Fruit fly (Drosophila melanogaster) whole organism, embryonic: ENCODE measurements around the gene CG43248.
A peak's percentile ranks its signal among the peaks of the same experiment; 100 is the strongest.

Experiments used
- Atf3 ChIP-seq: fragments of 200-800 bp; sonication (Bioruptor generic); optimal IDR thresholded peaks from 3 replicates; lab custom pipeline; 2016; ENCODE audit warnings: missing biosample characterization, missing genetic modification characterization
- B-H1 ChIP-seq: fragments of 200-800 bp; sonication (Bioruptor generic); IDR thresholded peaks from 3 replicates; pipeline ENCODE4 v1.3.6; 2022; ENCODE audit warnings: missing biosample characterization, missing genetic modification characterization
- Blimp-1 ChIP-seq: fragments of 200-800 bp; sonication (Bioruptor generic); optimal IDR thresholded peaks from 3 replicates; lab custom pipeline; 2018; ENCODE audit warnings: missing biosample characterization, missing genetic modification characterization, mild to moderate bottlenecking, moderate library complexity, missing genetic modification reagents
- CG10654 ChIP-seq: fragments of 200-800 bp; sonication (Bioruptor generic); optimal IDR thresholded peaks from 2 replicates; lab custom pipeline; 2016; ENCODE audit warnings: missing biosample characterization, missing genetic modification characterization
- CG1603 ChIP-seq: fragments of 200-800 bp; sonication (Bioruptor generic); optimal IDR thresholded peaks from 2 replicates; lab custom pipeline; 2019; ENCODE audit warnings: missing biosample characterization, mild to moderate bottlenecking, missing genetic modification characterization, moderate library complexity
- CG16815 ChIP-seq: fragments of 200-800 bp; sonication (Bioruptor generic); optimal IDR thresholded peaks from 3 replicates; lab custom pipeline; 2017; ENCODE audit warnings: missing biosample characterization, mild to moderate bottlenecking, missing genetic modification characterization
- CG17186 ChIP-seq: fragments of 200-800 bp; sonication (Bioruptor generic); optimal IDR thresholded peaks from 3 replicates; lab custom pipeline; 2017; ENCODE audit warnings: missing biosample characterization, missing genetic modification reagents, missing genetic modification characterization
- CG1792 ChIP-seq: fragments of 200-800 bp; sonication (Bioruptor generic); optimal IDR thresholded peaks from 2 replicates; lab custom pipeline; 2016; ENCODE audit warnings: missing biosample characterization, missing genetic modification characterization
- CG18599 ChIP-seq: fragments of 200-800 bp; sonication (Bioruptor generic); optimal IDR thresholded peaks from 3 replicates; lab custom pipeline; 2017; ENCODE audit warnings: missing biosample characterization, missing genetic modification characterization, mild to moderate bottlenecking, moderate library complexity, missing genetic modification reagents
- CG30431 ChIP-seq: fragments of 200-800 bp; sonication (Bioruptor generic); optimal IDR thresholded peaks from 2 replicates; lab custom pipeline; 2017; ENCODE audit warnings: missing biosample characterization, missing genetic modification characterization
- CG31365 ChIP-seq: fragments of 200-800 bp; sonication (Bioruptor generic); optimal IDR thresholded peaks from 2 replicates; lab custom pipeline; 2018; ENCODE audit warnings: missing biosample characterization, mild to moderate bottlenecking, missing genetic modification characterization
- CG43689 ChIP-seq: fragments of 200-800 bp; sonication (Bioruptor generic); IDR thresholded peaks from 2 replicates; pipeline ENCODE4 v1.3.6; 2022; ENCODE audit warnings: missing biosample characterization, missing genetic modification characterization
- CG7987 ChIP-seq: fragments of 200-800 bp; sonication (Bioruptor generic); optimal IDR thresholded peaks from 2 replicates; lab custom pipeline; 2018; ENCODE audit warnings: missing biosample characterization, mild to moderate bottlenecking, missing genetic modification characterization, moderate library complexity
- CG8281 ChIP-seq: fragments of 200-800 bp; sonication (Bioruptor generic); optimal IDR thresholded peaks from 2 replicates; lab custom pipeline; 2018; ENCODE audit warnings: missing biosample characterization, mild to moderate bottlenecking, missing genetic modification characterization, moderate library complexity
- CG9215 ChIP-seq: fragments of 200-800 bp; sonication (Bioruptor generic); IDR thresholded peaks from 2 replicates; pipeline ENCODE4 v1.3.6; 2022; ENCODE audit warnings: missing biosample characterization, missing genetic modification characterization
- CG9817 ChIP-seq: fragments of 200-800 bp; sonication (Bioruptor generic); optimal IDR thresholded peaks from 2 replicates; lab custom pipeline; 2018; ENCODE audit warnings: missing biosample characterization, mild to moderate bottlenecking, missing genetic modification characterization, moderate library complexity
- Chrac-16 ChIP-seq: fragments of 200-800 bp; sonication (Bioruptor generic); optimal IDR thresholded peaks from 3 replicates; lab custom pipeline; 2016; ENCODE audit warnings: missing biosample characterization, missing genetic modification characterization
- Dip2 ChIP-seq: fragments of 200-800 bp; sonication (Bioruptor generic); IDR thresholded peaks from 2 replicates; pipeline ENCODE4 v1.3.6; 2022; ENCODE audit warnings: missing biosample characterization, missing genetic modification characterization
- Fer1 ChIP-seq: fragments of 200-800 bp; sonication (Bioruptor generic); optimal IDR thresholded peaks from 2 replicates; lab custom pipeline; 2017; ENCODE audit warnings: missing biosample characterization, mild to moderate bottlenecking, missing genetic modification characterization
- Gug ChIP-seq: fragments of 200-800 bp; sonication (Bioruptor generic); IDR thresholded peaks from 4 replicates; pipeline ENCODE4 v1.3.6; 2022; ENCODE audit warnings: missing biosample characterization, missing genetic modification characterization
- HLH4C ChIP-seq: fragments of 200-800 bp; sonication (Bioruptor generic); IDR thresholded peaks from 3 replicates; pipeline ENCODE4 v1.3.6; 2022; ENCODE audit warnings: missing biosample characterization, missing genetic modification characterization; ENCODE audit not compliant: partially characterized antibody
- HmgZ ChIP-seq: fragments of 200-800 bp; sonication (Bioruptor generic); optimal IDR thresholded peaks from 2 replicates; lab custom pipeline; 2018; ENCODE audit warnings: missing biosample characterization, mild to moderate bottlenecking, missing genetic modification characterization
- Lim3 ChIP-seq: fragments of 200-800 bp; sonication (Bioruptor generic); IDR thresholded peaks from 2 replicates; pipeline ENCODE4 v1.3.6; 2022; ENCODE audit warnings: missing biosample characterization, missing genetic modification characterization
- MBD-R2 ChIP-seq: fragments of 200-800 bp; sonication (Bioruptor generic); IDR thresholded peaks from 2 replicates; pipeline ENCODE4 v1.3.6; 2022; ENCODE audit warnings: missing biosample characterization, missing genetic modification characterization
- Nf-YA ChIP-seq: fragments of 200-800 bp; sonication (Bioruptor generic); IDR thresholded peaks from 2 replicates; pipeline ENCODE4 v1.3.6; 2022; ENCODE audit warnings: missing biosample characterization, missing genetic modification characterization
- Oaz ChIP-seq: fragments of 200-800 bp; sonication (Bioruptor generic); IDR thresholded peaks from 2 replicates; pipeline ENCODE4 v1.3.6; 2022; ENCODE audit warnings: missing biosample characterization, missing genetic modification characterization
- Taf1 ChIP-seq: fragments of 200-800 bp; sonication (Bioruptor generic); IDR thresholded peaks from 2 replicates; pipeline ENCODE4 v1.3.6; 2022; ENCODE audit warnings: missing biosample characterization, missing genetic modification characterization
- YL-1 ChIP-seq: fragments of 200-800 bp; sonication (Bioruptor generic); optimal IDR thresholded peaks from 3 replicates; lab custom pipeline; 2017; ENCODE audit warnings: missing biosample characterization, mild to moderate bottlenecking, missing genetic modification characterization
- aop ChIP-seq: fragments of 200-800 bp; sonication (Bioruptor generic); IDR thresholded peaks from 2 replicates; pipeline ENCODE4 v1.3.6; 2022; ENCODE audit warnings: missing biosample characterization, missing genetic modification characterization
- az2 ChIP-seq: fragments of 200-800 bp; sonication (Bioruptor generic); optimal IDR thresholded peaks from 3 replicates; lab custom pipeline; 2016; ENCODE audit warnings: missing biosample characterization, missing genetic modification characterization
- bab2 ChIP-seq: fragments of 200-800 bp; sonication (Bioruptor generic); optimal IDR thresholded peaks from 2 replicates; lab custom pipeline; 2016; ENCODE audit warnings: missing biosample characterization, missing genetic modification characterization
- bsh ChIP-seq, 2 experiments: fragments of 200-800 bp; sonication (Bioruptor generic); optimal IDR thresholded peaks; 2 replicates each; lab custom pipeline; 2017 to 2018; ENCODE audit warnings: mild to moderate bottlenecking in 2 of 2, missing biosample characterization in 2 of 2, missing genetic modification characterization in 2 of 2, moderate library complexity in 1 of 2
- chinmo ChIP-seq: fragments of 200-800 bp; sonication (Bioruptor generic); IDR thresholded peaks from 4 replicates; pipeline ENCODE4 v1.3.6; 2022; ENCODE audit warnings: missing biosample characterization, missing genetic modification characterization; ENCODE audit not compliant: partially characterized antibody
- chm ChIP-seq: fragments of 200-800 bp; sonication (Bioruptor generic); IDR thresholded peaks from 2 replicates; pipeline ENCODE4 v1.3.6; 2022; ENCODE audit warnings: missing biosample characterization, missing genetic modification characterization
- ci ChIP-seq: fragments of 200-800 bp; sonication (Bioruptor generic); IDR thresholded peaks from 3 replicates; pipeline ENCODE4 v1.3.6; 2022; ENCODE audit warnings: missing biosample characterization, missing genetic modification characterization
- ewg ChIP-seq: fragments of 200-800 bp; sonication (Bioruptor generic); optimal IDR thresholded peaks from 3 replicates; lab custom pipeline; 2017; ENCODE audit warnings: mild to moderate bottlenecking, missing biosample characterization, missing genetic modification reagents, missing genetic modification characterization
- fd3F ChIP-seq: fragments of 200-800 bp; sonication (Bioruptor generic); optimal IDR thresholded peaks from 2 replicates; lab custom pipeline; 2018; ENCODE audit warnings: missing biosample characterization, mild to moderate bottlenecking, missing genetic modification characterization, moderate library complexity
- fd96Cb ChIP-seq: fragments of 200-800 bp; sonication (Bioruptor generic); optimal IDR thresholded peaks from 2 replicates; lab custom pipeline; 2018; ENCODE audit warnings: missing biosample characterization, mild to moderate bottlenecking, missing genetic modification characterization, moderate library complexity
- inv ChIP-seq: fragments of 200-800 bp; sonication (Bioruptor generic); IDR thresholded peaks from 2 replicates; pipeline ENCODE4 v1.3.6; 2022; ENCODE audit warnings: missing biosample characterization, missing genetic modification characterization; ENCODE audit not compliant: partially characterized antibody
- jing ChIP-seq: fragments of 200-800 bp; sonication (Bioruptor generic); optimal IDR thresholded peaks from 2 replicates; lab custom pipeline; 2018; ENCODE audit warnings: missing biosample characterization, mild to moderate bottlenecking, missing genetic modification characterization
- lab ChIP-seq: fragments of 200-800 bp; sonication (Bioruptor generic); optimal IDR thresholded peaks from 3 replicates; lab custom pipeline; 2017; ENCODE audit warnings: missing biosample characterization, missing genetic modification characterization, mild to moderate bottlenecking, moderate library complexity, missing genetic modification reagents
- luna ChIP-seq: fragments of 200-800 bp; sonication (Bioruptor generic); optimal IDR thresholded peaks from 2 replicates; lab custom pipeline; 2016; ENCODE audit warnings: missing biosample characterization, missing genetic modification characterization
- nerfin-1 ChIP-seq: fragments of 200-800 bp; sonication (Bioruptor generic); optimal IDR thresholded peaks from 3 replicates; lab custom pipeline; 2019; ENCODE audit warnings: missing biosample characterization, mild to moderate bottlenecking, missing genetic modification characterization, moderate library complexity
- nmo ChIP-seq: fragments of 200-800 bp; sonication (Bioruptor generic); optimal IDR thresholded peaks from 2 replicates; lab custom pipeline; 2018; ENCODE audit warnings: missing biosample characterization, mild to moderate bottlenecking, missing genetic modification characterization, moderate library complexity
- psq ChIP-seq: fragments of 200-800 bp; sonication (Bioruptor generic); optimal IDR thresholded peaks from 2 replicates; lab custom pipeline; 2017; ENCODE audit warnings: missing biosample characterization, missing genetic modification characterization
- repo ChIP-seq: fragments of 200-800 bp; sonication (Bioruptor generic); optimal IDR thresholded peaks from 2 replicates; lab custom pipeline; 2016; ENCODE audit warnings: missing biosample characterization, missing genetic modification characterization
- run ChIP-seq: fragments of 200-800 bp; sonication (Bioruptor generic); optimal IDR thresholded peaks from 3 replicates; lab custom pipeline; 2018; ENCODE audit warnings: missing biosample characterization, mild to moderate bottlenecking, missing genetic modification characterization
- sens ChIP-seq: fragments of 200-800 bp; sonication (Bioruptor generic); peaks from one replicate; lab custom pipeline; 2016; ENCODE audit warnings: missing biosample characterization, missing genetic modification characterization
- seq ChIP-seq: fragments of 200-800 bp; sonication (Bioruptor generic); IDR thresholded peaks from 2 replicates; pipeline ENCODE4 v1.3.6; 2022; ENCODE audit warnings: missing biosample characterization, missing genetic modification characterization
- tna ChIP-seq: fragments of 200-800 bp; sonication (Bioruptor generic); IDR thresholded peaks from 2 replicates; pipeline ENCODE4 v1.3.6; 2022; ENCODE audit warnings: missing biosample characterization, missing genetic modification characterization; ENCODE audit not compliant: partially characterized antibody

CG43248 gene

DNA sequence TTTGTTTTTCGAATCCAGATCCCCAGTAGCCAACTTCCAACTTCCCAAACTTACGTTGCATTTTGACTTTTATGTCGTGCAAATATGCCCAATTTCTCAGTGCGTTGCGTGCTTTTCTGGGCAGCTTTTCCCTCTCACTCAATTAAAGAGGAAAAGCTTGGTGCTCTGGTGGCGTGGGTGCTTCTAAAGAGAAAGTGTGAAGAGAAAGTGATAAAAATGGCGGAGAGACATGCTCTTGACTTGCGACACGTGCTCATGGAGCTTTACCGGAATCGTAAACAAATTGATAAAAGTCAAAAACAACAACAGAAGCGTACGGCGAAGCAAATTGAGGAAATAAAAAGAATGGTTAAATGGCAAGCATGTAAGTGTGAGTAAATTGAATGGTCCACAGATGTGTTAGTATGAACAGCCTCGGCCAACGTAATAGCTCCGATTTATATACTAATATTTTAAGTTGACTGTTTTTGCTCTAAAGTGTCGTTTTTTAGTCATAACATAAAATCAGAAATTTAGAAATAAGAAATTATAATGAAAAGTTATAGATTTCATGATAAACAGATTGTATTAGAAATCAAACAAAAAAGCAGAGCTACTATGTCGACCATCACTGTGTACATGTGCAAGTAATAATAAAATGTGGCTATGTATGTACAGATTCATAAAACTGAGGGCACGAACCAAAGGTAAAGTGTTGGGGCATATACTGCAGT, 37.2 kb downstream of the CG43248 start (continued):
- TF ChIP-seq ewg (GFP tag; lab: Kevin White, UChicago) (no peak), ci (no peak; the same call in 2 of the 3 replicates), repo (GFP tag; lab: Kevin White, UChicago) (no peak), seq (GFP tag; lab: Robert Waterston, UW) (peak; percentile 58; the same call in 1 of the 2 replicates), MBD-R2 (GFP tag; lab: Robert Waterston, UW) (no peak; the same call in 1 of the 2 replicates), HmgZ (tag; lab: Kevin White, UChicago) (no peak), chm (0 out of 2 replicates have a peak, but pooled peaks have one; percentile 37), CG43689 (GFP tag; lab: Robert Waterston, UW) (no peak), lab (peak; percentile 35), HLH4C (GFP tag; lab: Robert Waterston, UW) (no peak), Chrac-16 (GFP tag; lab: Kevin White, UChicago) (no peak), nmo (GFP tag; lab: Kevin White, UChicago) (peak; percentile 15), az2 (peak; percentile 14), Atf3 (GFP tag; lab: Kevin White, UChicago) (no peak), chinmo (GFP tag; lab: Robert Waterston, UW) (0 out of 4 replicates have a peak, but pooled peaks have one; percentile 12), CG18599 (GFP tag; lab: Kevin White, UChicago) (peak; percentile 44), CG7987 (GFP tag; lab: Kevin White, UChicago) (no peak), CG30431 (GFP tag; lab: Kevin White, UChicago) (no peak), Blimp-1 (GFP tag; lab: Kevin White, UChicago) (peak; percentile 37), Nf-YA (no peak), Gug (GFP tag; lab: Robert Waterston, UW) (no peak), sens (GFP tag; lab: Kevin White, UChicago) (no peak), fd3F (no peak), bsh (GFP tag; optimal IDR thresholded peaks at IDR 0.05; lab: Kevin White, UChicago) (peak in 1 of 2 experiments; percentile 1), bab2 (GFP tag; lab: Kevin White, UChicago) (no peak), Fer1 (GFP tag; lab: Kevin White, UChicago) (peak; percentile 28), aop (GFP tag; lab: Robert Waterston, UW) (no peak), Lim3 (no peak), CG16815 (GFP tag; lab: Kevin White, UChicago) (no peak), Oaz (GFP tag; lab: Robert Waterston, UW) (no peak), CG9215 (no peak), CG10654 (GFP tag; lab: Kevin White, UChicago) (no peak), Dip2 (no peak), Taf1 (no peak), psq (no peak), fd96Cb (tag; lab: Kevin White, UChicago) (peak; percentile 56), CG1792 (GFP tag; lab: Kevin White, UChicago) (no peak), jing (GFP tag; lab: Kevin White, UChicago) (no peak), CG17186 (GFP tag; lab: Kevin White, UChicago) (no peak), inv (GFP tag; lab: Robert Waterston, UW) (no peak), CG1603 (tag; lab: Kevin White, UChicago) (peak; percentile 16), tna (no peak), CG9817 (tag; lab: Kevin White, UChicago) (no peak), YL-1 (GFP tag; lab: Kevin White, UChicago) (no peak), run (tag; lab: Kevin White, UChicago) (no peak), B-H1 (GFP tag; lab: Robert Waterston, UW) (no peak), CG8281 (no peak), luna (GFP tag; lab: Kevin White, UChicago) (no peak), nerfin-1 (tag; lab: Kevin White, UChicago) (no peak), CG31365 (tag; lab: Kevin White, UChicago) (no peak)
